Worm (Caenorhabditis elegans): Measurements from ENCODE around the gene srv-16.

srv-16 gene

ce11 chrIV:15933814-15934213 lies at the start of gene srv-16:
TSS of gene srv-16 (minus strand) at chrIV:15933914.
- TF ChIP-seq unc-62 (GFP tag; optimal IDR thresholded peaks at IDR 0.05): no peak

- no peak for TF ChIP-seq unc-62 (GFP tag; optimal IDR thresholded peaks at IDR 0.05)
Observed at ce11 chrIV:15964307-15964706, 30.6 kb upstream of the srv-16 start, which contains the start of gene Y105C5B.18. TSS of gene Y105C5B.18 (plus strand) at chrIV:15964607.

DNA sequence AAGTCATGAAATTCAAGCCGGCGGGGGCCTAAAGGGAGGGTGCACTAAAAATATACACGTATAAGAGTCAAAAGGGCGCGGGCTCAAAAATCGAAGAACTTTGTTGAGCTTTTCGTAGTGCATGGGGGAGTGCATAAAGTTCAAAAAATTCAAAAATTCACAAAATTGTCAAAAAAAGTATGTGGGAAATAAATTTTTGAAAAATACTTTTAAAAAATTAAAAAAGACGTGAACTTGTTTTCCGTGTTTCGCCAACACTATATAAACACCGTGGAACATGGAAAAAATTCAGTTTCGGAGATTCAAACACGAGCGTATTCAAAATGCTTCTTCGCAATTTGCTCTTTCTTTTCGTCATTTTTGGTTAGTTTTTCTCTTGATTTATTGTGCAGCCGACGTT lies 29.1 kb upstream of the srv-16 start, which contains the start of gene Y105C5B.17:
Gene Y105C5B.17 (plus strand): TSS at position 301 of the 400 bp plus-strand sequence.
- TF ChIP-seq unc-62 (GFP tag; optimal IDR thresholded peaks at IDR 0.05): no peak

- no peak for TF ChIP-seq unc-62 (GFP tag; optimal IDR thresholded peaks at IDR 0.05)
Observed at ce11 chrIV:15962219-15962762, 28.6 kb upstream of the srv-16 start, which contains the start of gene lgc-19. TSS of gene lgc-19 (minus strand) at chrIV:15962712.

DNA sequence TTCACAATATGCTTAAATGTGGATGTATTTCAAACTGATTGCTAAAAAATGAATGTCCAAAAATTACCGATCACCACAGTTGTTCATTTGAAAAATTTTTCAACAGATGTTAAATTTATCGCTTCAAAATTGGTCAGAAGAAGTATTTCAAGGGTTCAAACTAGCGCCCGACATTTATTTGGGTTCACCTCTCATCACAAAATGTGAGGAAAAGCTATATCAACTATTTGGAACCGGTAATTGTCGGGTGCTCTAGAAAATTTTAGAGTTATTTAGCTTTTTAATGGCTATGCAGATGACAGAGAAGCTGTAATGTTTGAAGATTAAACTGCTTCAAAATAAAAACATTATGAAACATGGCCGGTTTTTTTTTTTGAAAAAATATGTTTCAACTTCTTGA lies 27.4 kb upstream of the srv-16 start:
- TF ChIP-seq unc-62 (GFP tag; optimal IDR thresholded peaks at IDR 0.05): no peak

- TF ChIP-seq unc-62 (GFP tag; optimal IDR thresholded peaks at IDR 0.05): no peak
Observed at ce11 chrIV:15955349-15955748, 21.6 kb upstream of the srv-16 start.

DNA sequence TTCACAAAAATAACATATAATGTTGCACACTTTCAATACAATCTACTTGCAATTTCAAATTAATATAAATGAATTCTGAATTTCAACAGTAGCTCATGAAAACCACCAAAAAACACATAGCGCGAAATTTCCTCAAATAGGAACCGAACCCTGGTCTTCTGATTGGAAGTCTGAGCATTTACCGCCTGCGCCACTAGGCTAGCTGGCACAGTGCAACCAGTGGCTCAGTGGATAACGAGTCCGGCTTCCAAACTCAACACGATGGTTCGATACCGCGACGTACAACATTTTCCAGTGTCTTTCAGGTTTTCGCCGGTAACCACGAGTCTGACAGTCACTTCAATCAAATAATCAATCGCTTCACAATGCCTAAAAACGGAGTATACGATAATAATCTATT lies 20.0 kb upstream of the srv-16 start:
- no peak for TF ChIP-seq unc-62 (GFP tag; optimal IDR thresholded peaks at IDR 0.05)

DNA sequence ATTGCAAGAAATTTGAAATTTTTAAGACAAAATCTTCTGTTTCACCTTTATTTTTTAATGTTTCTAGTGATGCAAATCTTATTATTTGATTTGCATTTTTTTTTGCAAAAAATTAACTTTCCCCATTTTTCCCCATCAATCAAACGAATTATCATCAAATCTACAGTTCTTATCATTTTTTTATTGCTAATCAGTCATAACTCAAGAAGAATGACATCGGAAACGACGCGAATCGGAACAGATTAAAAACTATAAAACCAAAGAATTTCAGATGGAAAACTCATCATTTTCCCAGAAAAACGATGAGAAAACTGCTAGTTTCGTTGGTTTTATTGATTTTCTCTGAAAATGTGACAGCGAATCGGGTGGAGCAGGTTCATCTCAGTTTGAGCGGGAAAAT lies 17.9 kb upstream of the srv-16 start, which contains the start of gene Y105C5B.15:
Gene Y105C5B.15 (plus strand): TSS at position 297 of the 400 bp plus-strand sequence.
- no peak for TF ChIP-seq unc-62 (GFP tag; optimal IDR thresholded peaks at IDR 0.05)

- TF ChIP-seq unc-62 (GFP tag; optimal IDR thresholded peaks at IDR 0.05): no peak
Observed at ce11 chrIV:15950838-15951581, 17.3 kb upstream of the srv-16 start, which contains the start of gene ifas-3. TSS of gene ifas-3 (minus strand) at chrIV:15950888.

- TF ChIP-seq unc-62 (GFP tag; optimal IDR thresholded peaks at IDR 0.05): no peak
Observed at ce11 chrIV:15949995-15950394, 16.3 kb upstream of the srv-16 start.

ce11 chrIV:15946507-15946906 lies 12.8 kb upstream of the srv-16 start, which contains the start of gene skr-10:
TSS of gene skr-10 (plus strand) at chrIV:15946807.
- TF ChIP-seq unc-62 (GFP tag; optimal IDR thresholded peaks at IDR 0.05): no peak

ce11 chrIV:15941403-15941802 lies 7.7 kb upstream of the srv-16 start, which contains the start of gene Y105C5B.11:
TSS of gene Y105C5B.11 (minus strand) at chrIV:15941503.
- TF ChIP-seq unc-62 (GFP tag; optimal IDR thresholded peaks at IDR 0.05): no peak

- no peak for TF ChIP-seq unc-62 (GFP tag; optimal IDR thresholded peaks at IDR 0.05)
Observed at ce11 chrIV:15940811-15941210, 7.1 kb upstream of the srv-16 start.

DNA sequence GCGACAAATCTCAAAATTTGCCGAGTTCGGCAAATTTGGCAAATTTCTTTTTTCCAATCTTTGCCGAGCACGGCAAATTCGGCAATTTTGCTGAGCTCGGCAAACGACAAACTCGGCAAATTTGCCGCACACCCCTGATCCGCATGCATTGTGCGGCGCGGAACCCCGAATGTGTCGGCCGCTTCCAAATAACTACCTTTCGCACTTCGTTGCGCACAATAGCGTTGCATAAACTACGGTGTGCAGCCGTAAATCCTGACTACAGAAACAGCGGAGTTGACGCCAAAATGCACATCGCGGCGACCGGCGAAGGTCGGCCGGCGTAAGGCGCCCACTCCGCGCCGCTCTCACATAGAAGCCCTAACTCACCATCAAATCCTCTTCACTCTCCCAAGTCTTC lies 4.8 kb upstream of the srv-16 start:
- TF ChIP-seq unc-62 (GFP tag; optimal IDR thresholded peaks at IDR 0.05): no peak

DNA sequence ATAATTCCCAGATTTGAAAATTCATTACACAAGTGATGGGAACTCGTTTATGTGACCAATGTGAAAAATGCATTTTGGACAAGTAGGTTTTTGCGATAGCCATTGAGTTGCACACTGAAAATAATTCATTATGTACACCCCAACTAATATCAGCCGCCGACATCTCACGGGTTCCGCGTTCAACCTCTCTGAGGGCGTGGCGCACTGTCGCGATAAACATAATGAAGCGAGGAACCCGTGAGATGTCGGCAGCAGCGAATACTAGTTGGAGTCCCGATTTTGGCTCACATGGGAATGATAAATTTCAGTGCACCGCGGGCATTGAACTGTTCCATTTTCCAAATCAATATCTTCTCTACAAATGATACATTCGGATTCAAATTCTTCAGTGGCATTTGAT lies 3.4 kb upstream of the srv-16 start:
- no peak for TF ChIP-seq unc-62 (GFP tag; optimal IDR thresholded peaks at IDR 0.05)

DNA sequence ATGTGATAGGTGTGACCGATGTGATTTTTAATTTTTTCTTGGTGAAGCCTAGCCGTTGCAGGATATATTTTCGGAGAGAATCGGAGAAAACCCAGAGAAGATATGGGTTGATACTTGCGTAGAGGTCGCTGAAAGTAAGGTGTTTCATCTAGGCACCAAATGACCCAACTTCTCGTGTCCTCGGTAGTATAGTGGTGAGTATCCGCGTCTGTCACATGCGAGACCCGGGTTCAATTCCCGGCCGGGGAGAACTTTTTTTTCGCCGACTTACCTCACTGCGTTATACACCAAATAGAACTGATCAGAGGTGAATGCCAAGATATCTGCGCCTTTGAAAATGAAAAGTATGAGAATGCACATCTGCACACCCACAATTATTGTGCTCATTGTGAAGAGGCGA lies 1.9 kb downstream of the srv-16 start:
- TF ChIP-seq unc-62 (GFP tag; optimal IDR thresholded peaks at IDR 0.05): no peak

DNA sequence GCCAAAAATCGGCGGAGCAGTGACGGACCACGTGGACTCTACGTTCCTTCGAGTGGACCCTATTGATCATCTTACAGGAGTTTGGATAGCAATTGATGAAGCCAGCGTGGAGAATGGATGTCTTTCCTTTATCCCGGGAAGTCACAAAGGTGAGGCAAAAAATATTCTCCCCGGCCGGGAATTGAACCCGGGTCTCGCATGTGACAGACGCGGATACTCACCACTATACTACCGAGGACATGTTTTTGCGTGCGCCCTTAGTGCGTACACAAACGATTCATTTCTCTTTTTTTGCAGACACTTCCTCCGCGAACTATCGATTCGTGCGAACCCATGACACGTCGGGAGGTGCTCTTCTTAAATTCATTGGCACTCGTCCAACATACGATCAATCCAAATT lies 2.5 kb downstream of the srv-16 start:
- TF ChIP-seq unc-62 (GFP tag; optimal IDR thresholded peaks at IDR 0.05): no peak
